Worm (Caenorhabditis elegans) whole organism, L2 larva: ENCODE data around the gene col-36.

Source experiments
- F13H6.1 ChIP-seq: sonication (generic microtip); optimal IDR thresholded peaks from 2 replicates; lab custom pipeline; 2016; ENCODE audit warnings: missing genetic modification characterization, missing compliant biosample characterization
- nhr-11 ChIP-seq: fragments of 150-350 bp; optimal IDR thresholded peaks from 2 replicates; lab custom pipeline; 2014; ENCODE audit warnings: missing biosample characterization, missing genetic modification characterization
- sem-4 ChIP-seq: fragments of 150-350 bp; optimal IDR thresholded peaks from 2 replicates; lab custom pipeline; 2014; ENCODE audit warnings: missing biosample characterization, missing genetic modification reagents, missing genetic modification characterization
- unc-62 ChIP-seq: fragments of 150-350 bp; optimal IDR thresholded peaks from 2 replicates; lab custom pipeline; 2014; ENCODE audit warnings: missing biosample characterization, missing genetic modification reagents, missing genetic modification characterization

DNA sequence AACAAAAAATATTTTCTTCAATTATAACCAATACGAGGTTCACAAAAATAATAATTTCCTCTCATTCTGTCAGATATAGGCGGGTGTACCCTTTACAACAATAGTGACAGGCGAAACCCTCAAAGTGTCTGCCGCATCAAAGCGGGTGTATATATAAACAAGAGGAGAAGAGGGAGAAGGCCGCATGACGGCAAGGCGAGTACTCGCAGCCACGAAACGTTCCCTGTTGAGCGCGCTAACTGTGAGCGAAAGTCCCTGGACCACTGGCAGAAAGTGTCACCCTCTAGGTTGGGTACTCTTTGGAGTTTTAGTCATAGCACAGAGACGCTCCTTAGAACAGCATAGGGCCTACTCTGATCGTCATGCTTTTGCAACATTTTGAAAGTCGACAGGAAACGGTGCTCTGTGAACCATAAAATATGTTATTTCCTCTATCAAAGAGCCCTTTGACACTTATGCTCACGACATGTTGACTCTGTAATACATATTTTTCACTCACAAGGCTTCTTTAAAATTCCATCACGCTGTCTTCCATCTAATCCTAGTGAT is 31.5 kb upstream of the col-36 start, which contains the start of gene pcrg-1:
- TF ChIP-seq nhr-11 (tag; lab: Kevin White, UChicago): no peak
- peak; percentile 74 for TF ChIP-seq F13H6.1
- no peak for TF ChIP-seq sem-4 (tag; lab: Kevin White, UChicago)
- no peak for TF ChIP-seq unc-62 (GFP tag; lab: Kevin White, UChicago)
